Worm (Caenorhabditis elegans) whole organism, L1 larva: ENCODE results near the gene Y45F3A.1.
A peak's percentile ranks its signal among the peaks of the same experiment; 100 is the strongest.

Experiments
- C16A3.4 ChIP-seq: fragments of 150-350 bp; optimal IDR thresholded peaks from 2 replicates; lab custom pipeline; 2014; ENCODE audit warnings: missing biosample characterization, missing genetic modification characterization
- F16B12.6 ChIP-seq: fragments of 150-350 bp; optimal IDR thresholded peaks from 2 replicates; lab custom pipeline; 2014; ENCODE audit warnings: missing biosample characterization, missing genetic modification characterization
- aly-2 ChIP-seq: fragments of 150-350 bp; optimal IDR thresholded peaks from 2 replicates; lab custom pipeline; 2014; ENCODE audit warnings: missing biosample characterization, missing genetic modification characterization
- blmp-1 ChIP-seq: fragments of 150-350 bp; optimal IDR thresholded peaks from 2 replicates; lab custom pipeline; 2014; ENCODE audit warnings: missing biosample characterization, missing genetic modification characterization
- ceh-82 ChIP-seq, 3 experiments: fragments of 150-350 bp in 1 of 3; sonication (generic microtip) in 2 of 3; optimal IDR thresholded peaks; 2 replicates each; lab custom pipeline; 2014 to 2017; ENCODE audit warnings: missing biosample characterization in 3 of 3, missing genetic modification characterization in 3 of 3
- dsc-1 ChIP-seq: sonication (generic microtip); optimal IDR thresholded peaks from 2 replicates; lab custom pipeline; 2016; ENCODE audit warnings: mild to moderate bottlenecking, missing genetic modification characterization, missing compliant biosample characterization
- efl-1 ChIP-seq, 4 experiments: fragments of 150-350 bp; optimal IDR thresholded peaks in 3 of 4; peaks in 1 of 4; 1 replicate in 1 of 4; 2 replicates in 3 of 4; lab custom pipeline; 2014; ENCODE audit warnings: missing biosample characterization in 2 of 4, missing genetic modification characterization in 2 of 4, missing genetic modification reagents in 2 of 4
- egl-27 ChIP-seq, 2 experiments: fragments of 150-350 bp in 1 of 2; sonication (generic microtip); optimal IDR thresholded peaks; 3 replicates each; lab custom pipeline; 2017 to 2018; ENCODE audit warnings: missing biosample characterization in 2 of 2, missing genetic modification characterization in 2 of 2, missing genetic modification reagents in 2 of 2
- elt-3 ChIP-seq, 6 experiments: fragments of 150-350 bp in 1 of 6; sonication (generic microtip); optimal IDR thresholded peaks; 2 replicates each; lab custom pipeline; 2017 to 2018; ENCODE audit warnings: missing biosample characterization in 6 of 6, missing genetic modification characterization in 6 of 6, inconsistent platforms in 1 of 6
- ets-5 ChIP-seq: fragments of 200-800 bp; sonication (Bioruptor generic); IDR thresholded peaks from 2 replicates; pipeline ENCODE4 v1.3.6; 2022; ENCODE audit warnings: missing genetic modification characterization, missing compliant biosample characterization
- fkh-10 ChIP-seq: sonication (generic microtip); optimal IDR thresholded peaks from 2 replicates; lab custom pipeline; 2017; ENCODE audit warnings: missing biosample characterization, missing genetic modification reagents, missing genetic modification characterization
- fkh-4 ChIP-seq: sonication (generic microtip); optimal IDR thresholded peaks from 2 replicates; lab custom pipeline; 2016; ENCODE audit warnings: missing compliant biosample characterization, missing genetic modification characterization, borderline replicate concordance
- fos-1 ChIP-seq: fragments of 150-350 bp; optimal IDR thresholded peaks from 2 replicates; lab custom pipeline; 2014; ENCODE audit warnings: missing biosample characterization, missing genetic modification characterization
- hlh-17 ChIP-seq: fragments of 200-800 bp; sonication (Bioruptor generic); optimal IDR thresholded peaks from 2 replicates; lab custom pipeline; 2018; ENCODE audit warnings: missing genetic modification characterization, mild to moderate bottlenecking, missing compliant biosample characterization, moderate library complexity, borderline replicate concordance
- irx-1 ChIP-seq: sonication (generic microtip); optimal IDR thresholded peaks from 2 replicates; lab custom pipeline; 2016; ENCODE audit warnings: missing genetic modification characterization, missing compliant biosample characterization
- isw-1 ChIP-seq: fragments of 200-800 bp; sonication (Bioruptor generic); IDR thresholded peaks from 2 replicates; pipeline ENCODE4 v1.3.6; 2022; ENCODE audit warnings: missing genetic modification characterization, missing compliant biosample characterization
- jun-1 ChIP-seq: fragments of 150-350 bp; optimal IDR thresholded peaks from 2 replicates; lab custom pipeline; 2014; ENCODE audit warnings: missing biosample characterization, missing genetic modification reagents, missing genetic modification characterization
- lin-14 ChIP-seq: fragments of 200-800 bp; sonication (Bioruptor generic); optimal IDR thresholded peaks from 2 replicates; lab custom pipeline; 2018; ENCODE audit warnings: mild to moderate bottlenecking, missing genetic modification characterization, moderate library complexity, missing compliant biosample characterization
- nhr-12 ChIP-seq: sonication (generic microtip); optimal IDR thresholded peaks from 2 replicates; lab custom pipeline; 2017; ENCODE audit warnings: missing biosample characterization, missing genetic modification characterization
- nhr-19 ChIP-seq: fragments of 200-800 bp; sonication (Bioruptor generic); conservative IDR thresholded peaks from 2 replicates; pipeline ENCODE4 v1.3.6; 2022; ENCODE audit warnings: missing genetic modification characterization, missing compliant biosample characterization
- nhr-76 ChIP-seq: sonication (generic microtip); optimal IDR thresholded peaks from 2 replicates; lab custom pipeline; 2017; ENCODE audit warnings: missing biosample characterization, missing genetic modification characterization
- nhr-77 ChIP-seq: fragments of 150-350 bp; optimal IDR thresholded peaks from 2 replicates; lab custom pipeline; 2014; ENCODE audit warnings: missing biosample characterization, missing genetic modification characterization
- nhr-85 ChIP-seq: sonication (generic microtip); peaks from one replicate; lab custom pipeline; 2016; ENCODE audit warnings: missing genetic modification characterization, inconsistent platforms, missing compliant biosample characterization
- pag-3 ChIP-seq: sonication (generic microtip); optimal IDR thresholded peaks from 2 replicates; lab custom pipeline; 2017; ENCODE audit warnings: missing genetic modification characterization, mild to moderate bottlenecking, missing compliant biosample characterization, antibody characterized with exemption, borderline replicate concordance; ENCODE audit not compliant: insufficient read depth
- skn-1 ChIP-seq: fragments of 150-350 bp; optimal IDR thresholded peaks from 2 replicates; lab custom pipeline; 2014; ENCODE audit warnings: missing biosample characterization, missing genetic modification characterization
- snu-23 ChIP-seq: sonication (generic microtip); optimal IDR thresholded peaks from 2 replicates; lab custom pipeline; 2016; ENCODE audit warnings: missing genetic modification characterization, missing compliant biosample characterization
- unc-86 ChIP-seq: sonication (generic microtip); optimal IDR thresholded peaks from 2 replicates; lab custom pipeline; 2016; ENCODE audit warnings: missing genetic modification characterization, missing compliant biosample characterization
- vab-15 ChIP-seq: sonication (generic microtip); optimal IDR thresholded peaks from 2 replicates; lab custom pipeline; 2017; ENCODE audit warnings: missing genotype, mild to moderate bottlenecking, missing genetic modification characterization, missing compliant biosample characterization
- zag-1 ChIP-seq: fragments of 150-350 bp; optimal IDR thresholded peaks from 2 replicates; lab custom pipeline; 2014; ENCODE audit warnings: missing biosample characterization, missing genetic modification characterization

The Y45F3A.1 gene

DNA sequence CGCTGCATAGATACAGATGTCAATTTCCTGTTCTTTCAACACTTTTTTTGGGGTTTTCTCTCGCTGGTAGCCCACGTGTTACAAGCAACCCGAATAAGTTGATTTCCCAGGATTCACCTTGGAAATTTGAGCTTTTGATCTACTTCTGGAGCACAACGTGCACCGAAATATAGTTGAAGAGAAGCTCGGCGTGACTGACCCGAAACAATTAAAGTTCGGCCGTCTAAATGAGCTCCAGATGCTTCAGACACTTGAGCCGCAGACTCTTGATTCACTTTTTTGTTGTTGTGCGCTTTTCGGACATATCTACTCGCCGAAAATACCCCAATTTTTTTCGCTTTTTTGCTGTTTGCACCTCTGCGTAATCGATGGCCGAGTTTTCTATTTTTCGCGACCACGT is 42.8 kb downstream of the Y45F3A.1 start:
- TF ChIP-seq fkh-4 (tag; lab: Kevin White, UChicago), result peak; percentile 62
- TF ChIP-seq elt-3 (tag; optimal IDR thresholded peaks at IDR 0.05; lab: Kevin White, UChicago), result no peak
- peak; percentile 38 for TF ChIP-seq nhr-85 (tag; lab: Kevin White, UChicago)
- TF ChIP-seq jun-1 (tag; lab: Kevin White, UChicago), result no peak
- TF ChIP-seq dsc-1 (tag; lab: Kevin White, UChicago), result peak; percentile 80
- TF ChIP-seq zag-1 (tag; lab: Kevin White, UChicago), result no peak
- TF ChIP-seq aly-2 (tag; lab: Kevin White, UChicago), result no peak
- TF ChIP-seq fos-1 (tag; lab: Kevin White, UChicago), result no peak
- TF ChIP-seq C16A3.4 (tag; lab: Kevin White, UChicago), result no peak
- TF ChIP-seq, all 84 proteins: peak for 3

DNA sequence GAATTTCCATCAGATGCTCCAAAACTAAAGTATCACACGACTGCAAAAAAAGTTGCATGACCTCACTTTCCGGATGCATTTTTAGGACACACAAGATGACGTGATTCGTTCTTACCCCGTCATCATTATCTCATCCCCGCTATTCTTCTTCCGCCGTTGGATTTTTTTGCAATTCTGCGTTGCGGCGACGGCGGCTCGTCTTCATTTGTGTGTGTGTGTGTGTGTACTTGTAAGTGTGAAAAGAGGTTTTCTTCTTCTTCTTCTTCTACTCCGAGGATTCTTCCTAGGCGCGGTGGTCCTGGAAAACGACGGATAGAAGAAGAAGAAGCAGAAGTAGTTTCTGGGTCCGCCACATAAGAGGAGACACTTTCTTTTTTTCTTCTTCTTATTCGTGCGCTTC is 46.0 kb downstream of the Y45F3A.1 start:
- TF ChIP-seq ceh-82 (tag; optimal IDR thresholded peaks at IDR 0.05; lab: Kevin White, UChicago), result no peak
- no peak for TF ChIP-seq efl-1 (optimal IDR thresholded peaks at IDR 0.05; lab: Kevin White, UChicago)
- TF ChIP-seq efl-1 (GFP tag; optimal IDR thresholded peaks at IDR 0.05 in 1 of 2; lab: Kevin White, UChicago), result peak in 1 of 2 experiments; percentile 84
- TF ChIP-seq lin-14 (GFP tag; lab: Kevin White, UChicago), result peak; percentile 62
- no peak for TF ChIP-seq F16B12.6 (tag; lab: Kevin White, UChicago)
- peak; percentile 18 for TF ChIP-seq unc-86 (tag; lab: Kevin White, UChicago)
- peak; percentile 41 for TF ChIP-seq fkh-10 (GFP tag; lab: Kevin White, UChicago)
- no peak for TF ChIP-seq snu-23 (GFP tag; lab: Kevin White, UChicago)

DNA sequence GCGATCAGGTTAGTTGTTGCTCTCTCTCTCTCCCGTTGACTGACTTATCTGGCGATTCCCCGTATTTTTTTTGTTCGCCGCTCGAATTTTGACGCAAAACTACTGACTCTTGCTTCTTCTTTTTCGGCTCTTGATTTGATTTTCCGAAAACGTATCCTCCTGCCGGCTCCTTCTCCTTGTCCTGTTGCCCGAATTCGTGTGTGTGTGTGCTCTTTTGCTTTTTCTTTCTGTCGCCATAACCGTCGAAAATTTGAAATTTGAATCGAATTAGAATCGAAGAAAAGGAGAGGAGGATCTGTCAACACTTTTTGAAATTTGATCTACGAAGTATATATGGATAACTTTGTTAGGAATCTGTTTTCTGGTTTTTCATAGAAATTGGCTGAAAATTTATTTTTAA is 49.1 kb downstream of the Y45F3A.1 start:
- TF ChIP-seq vab-15 (tag; lab: Kevin White, UChicago) (no peak), pag-3 (tag; lab: Kevin White, UChicago) (no peak), isw-1 (no peak), fkh-10 (GFP tag; lab: Kevin White, UChicago) (peak; percentile 80), lin-14 (GFP tag; lab: Kevin White, UChicago) (peak; percentile 30), blmp-1 (no peak), nhr-77 (no peak), nhr-19 (no peak), egl-27 (tag; optimal IDR thresholded peaks at IDR 0.05; lab: Kevin White, UChicago) (no peak), skn-1 (tag; lab: Kevin White, UChicago) (no peak), ets-5 (GFP tag; lab: Robert Waterston, UW) (no peak), unc-86 (tag; lab: Kevin White, UChicago) (no peak), nhr-12 (tag; lab: Kevin White, UChicago) (no peak), irx-1 (tag; lab: Kevin White, UChicago) (no peak), nhr-76 (tag; lab: Kevin White, UChicago) (no peak), hlh-17 (GFP tag; lab: Kevin White, UChicago) (no peak)
